Worm (Caenorhabditis elegans): ENCODE data around the gene C23F12.3.
A peak's percentile ranks its signal among the peaks of the same experiment; 100 is the strongest.

The C23F12.3 gene

ce11 chrX:9431002-9431482 is 39.6 kb downstream of the C23F12.3 start, which contains the start of gene B0272.3:
Gene B0272.3 (plus strand): TSS chrX:9431432.
- TF ChIP-seq lsy-2 (tag; optimal IDR thresholded peaks at IDR 0.05) (peak in 1 of 2 experiments; percentile 4), pqm-1 (tag; optimal IDR thresholded peaks at IDR 0.05) (peak; percentile 63), ceh-32 (tag; optimal IDR thresholded peaks at IDR 0.05; ENCODE audit: poor library complexity) (no peak), nhr-48 (tag; optimal IDR thresholded peaks at IDR 0.05) (peak; percentile 44), nhr-6 (tag; optimal IDR thresholded peaks at IDR 0.05) (peak; percentile 10), vab-7 (GFP tag; IDR thresholded peaks at IDR 0.05) (no peak), nhr-102 (tag; optimal IDR thresholded peaks at IDR 0.05) (peak; percentile 66), T20F7.1 (GFP tag; optimal IDR thresholded peaks at IDR 0.05) (no peak), nhr-25 (tag; optimal IDR thresholded peaks at IDR 0.05; ENCODE audit: borderline replicate concordance, insufficient read depth) (peak; percentile 41), php-3 (GFP tag; IDR thresholded peaks at IDR 0.05) (no peak), unc-62 (GFP tag; optimal IDR thresholded peaks at IDR 0.05 in 1 of 2) (peak in 1 of 2 experiments; percentile 50), unc-62 (tag; optimal IDR thresholded peaks at IDR 0.05) (no peak), spr-1 (tag; optimal IDR thresholded peaks at IDR 0.05) (peak; percentile 2), hmg-1.1 (GFP tag; IDR thresholded peaks at IDR 0.05) (no peak), nhr-11 (tag; optimal IDR thresholded peaks at IDR 0.05) (peak; percentile 83), nhr-237 (tag; optimal IDR thresholded peaks at IDR 0.05) (no peak), daf-16 (GFP tag; optimal IDR thresholded peaks at IDR 0.05) (peak; percentile 1 to 13), daf-16 (tag; optimal IDR thresholded peaks at IDR 0.05) (peak; percentile 90), nhr-77 (tag; optimal IDR thresholded peaks at IDR 0.05) (peak; percentile 68), unc-39 (tag; optimal IDR thresholded peaks at IDR 0.05) (no peak), mxl-3 (GFP tag; optimal IDR thresholded peaks at IDR 0.05) (peak; percentile 76), egl-43 (GFP tag; IDR thresholded peaks at IDR 0.05) (no peak), hlh-30 (tag; optimal IDR thresholded peaks at IDR 0.05; ENCODE audit: insufficient read depth) (peak; percentile 68), T26A8.4 (GFP tag; IDR thresholded peaks at IDR 0.05) (no peak), hif-1 (tag; optimal IDR thresholded peaks at IDR 0.05) (peak in 1 of 2 experiments; percentile 6), fos-1 (tag; optimal IDR thresholded peaks at IDR 0.05) (no peak), F26F4.8 (GFP tag; conservative IDR thresholded peaks at IDR 0.05) (no peak), aha-1 (tag) (no peak), hlh-11 (tag; optimal IDR thresholded peaks at IDR 0.05) (peak; percentile 88), mep-1 (tag; optimal IDR thresholded peaks at IDR 0.05) (peak; percentile 76), lim-7 (GFP tag; IDR thresholded peaks at IDR 0.05) (no peak), mdl-1 (tag; optimal IDR thresholded peaks at IDR 0.05) (peak in 1 of 2 experiments; percentile 78), dve-1 (tag; optimal IDR thresholded peaks at IDR 0.05; ENCODE audit: insufficient read depth) (peak; percentile 91), zip-2 (tag; optimal IDR thresholded peaks at IDR 0.05) (no peak), F37D6.2 (tag; optimal IDR thresholded peaks at IDR 0.05) (no peak), lir-3 (tag; optimal IDR thresholded peaks at IDR 0.05) (no peak), lin-38 (GFP tag; IDR thresholded peaks at IDR 0.05) (no peak), ZK337.2 (GFP tag; IDR thresholded peaks at IDR 0.05) (no peak), pha-4 (GFP tag; IDR thresholded peaks at IDR 0.05) (peak; percentile 61; the same call in 1 of the 2 replicates), pha-4 (tag; optimal IDR thresholded peaks at IDR 0.05) (no peak), zfp-2 (tag; optimal IDR thresholded peaks at IDR 0.05) (no peak), nhr-28 (tag; optimal IDR thresholded peaks at IDR 0.05) (peak; percentile 95)

- TF ChIP-seq unc-62 (GFP tag; optimal IDR thresholded peaks at IDR 0.05 in 1 of 2) (peak in 1 of 2 experiments; percentile 71), unc-62 (tag; optimal IDR thresholded peaks at IDR 0.05) (no peak), nhr-6 (tag; optimal IDR thresholded peaks at IDR 0.05) (no peak), daf-19 (GFP tag; conservative IDR thresholded peaks at IDR 0.05) (no peak), pqm-1 (tag; optimal IDR thresholded peaks at IDR 0.05) (no peak)
These were observed 45.4 kb downstream of the C23F12.3 start, which contains the start of gene tbb-4 for ce11 chrX:9436843-9437312. Gene tbb-4 (minus strand): TSS chrX:9436893.
